Worm (Caenorhabditis elegans): ENCODE results near the gene fbxa-224.

The fbxa-224 gene

DNA sequence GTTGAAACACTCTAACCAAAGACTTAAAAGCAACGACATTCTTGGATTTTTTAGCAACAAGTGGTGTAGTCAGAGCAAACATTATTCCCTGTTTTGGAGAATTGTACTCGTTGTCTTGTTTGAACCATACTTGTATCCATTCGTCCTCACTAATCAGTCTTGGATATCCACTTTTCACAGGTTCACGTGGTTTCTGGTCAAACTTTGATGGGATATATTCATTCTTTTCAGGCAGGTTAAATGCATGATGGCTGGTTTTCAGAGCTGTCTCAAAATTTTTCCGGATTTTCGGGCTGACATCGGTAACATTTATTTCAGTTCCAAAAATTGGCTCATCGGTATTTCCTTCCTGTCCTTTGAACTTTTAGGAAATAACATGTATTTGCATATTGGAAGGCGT, 26.5 kb downstream of the fbxa-224 start:
- no peak for TF ChIP-seq unc-62 (GFP tag; optimal IDR thresholded peaks at IDR 0.05)

DNA sequence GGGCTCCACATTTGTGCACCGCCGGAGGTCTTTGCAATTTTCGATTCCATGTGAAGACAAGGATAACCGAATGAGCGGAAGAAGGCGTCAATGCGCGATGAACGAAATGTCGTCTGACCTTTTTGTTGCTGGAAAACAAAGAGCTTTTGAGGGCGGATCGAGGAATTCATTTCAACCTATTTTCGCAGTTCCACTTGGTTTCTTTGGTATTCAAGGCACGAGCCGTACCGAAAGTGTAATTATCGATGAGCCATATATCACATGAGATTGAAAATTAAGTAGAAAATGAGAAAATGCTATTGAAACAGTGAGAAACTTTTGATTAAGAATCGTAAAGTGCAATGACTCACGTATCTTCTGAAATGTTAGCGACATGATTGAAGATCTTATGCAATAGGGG, 28.7 kb downstream of the fbxa-224 start, which contains the start of gene glb-9:
TSS of gene glb-9 (minus strand) at position 101 of the 400 bp plus-strand sequence.
- no peak for TF ChIP-seq unc-62 (GFP tag; optimal IDR thresholded peaks at IDR 0.05)

DNA sequence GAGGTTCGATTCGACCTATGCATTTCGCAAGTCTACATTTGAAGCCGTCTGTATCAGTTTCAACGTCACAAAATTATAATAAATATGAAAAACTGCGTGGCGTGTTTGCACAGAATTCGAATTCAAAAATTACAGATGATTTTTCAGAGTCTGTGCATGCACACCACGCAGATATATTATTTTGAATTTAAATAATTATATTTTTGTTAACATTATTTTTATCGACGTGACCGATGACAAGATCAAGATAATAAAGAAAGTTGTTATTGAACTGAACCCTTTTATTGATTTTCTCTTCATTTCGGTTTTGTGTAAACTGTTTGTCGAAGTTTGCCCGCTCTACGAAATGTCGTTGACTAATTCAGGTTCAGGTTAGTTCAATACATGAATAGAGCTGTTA, 42.9 kb downstream of the fbxa-224 start, which contains the start of gene C28F5.1:
TSS of gene C28F5.1 (plus strand) at position 301 of the 400 bp plus-strand sequence.
- TF ChIP-seq unc-62 (GFP tag; optimal IDR thresholded peaks at IDR 0.05) = no peak

ce11 chrII:7499390-7499789, 48.6 kb downstream of the fbxa-224 start, which contains the start of gene srab-14:
Gene srab-14, minus strand, starts transcription at chrII:7499490.
- TF ChIP-seq unc-62 (GFP tag; optimal IDR thresholded peaks at IDR 0.05) = no peak

All from whole organism, dauer.